Worm (Caenorhabditis elegans) whole organism, late embryonic: Measurements from ENCODE around the gene F22B5.4.

Source experiments
- C08G9.2 ChIP-seq: sonication (generic microtip); optimal IDR thresholded peaks from 2 replicates; lab custom pipeline; 2016; ENCODE audit warnings: mild to moderate bottlenecking, missing genetic modification characterization, moderate library complexity, missing compliant biosample characterization
- C38D4.7 ChIP-seq: fragments of 200-800 bp; sonication (Bioruptor generic); optimal IDR thresholded peaks from 2 replicates; lab custom pipeline; 2018; ENCODE audit warnings: mild to moderate bottlenecking, missing genetic modification characterization, moderate library complexity, missing compliant biosample characterization
- T23F11.4 ChIP-seq: fragments of 200-800 bp; sonication (Bioruptor generic); optimal IDR thresholded peaks from 2 replicates; lab custom pipeline; 2018; ENCODE audit warnings: mild to moderate bottlenecking, missing genetic modification characterization, missing compliant biosample characterization
- Y22D7AL.16 ChIP-seq: sonication (generic microtip); optimal IDR thresholded peaks from 2 replicates; lab custom pipeline; 2016; ENCODE audit warnings: missing genetic modification characterization, missing compliant biosample characterization
- ceh-14 ChIP-seq: sonication (generic microtip); optimal IDR thresholded peaks from 2 replicates; lab custom pipeline; 2016; ENCODE audit warnings: missing genotype, missing genetic modification characterization, missing compliant biosample characterization
- ceh-18 ChIP-seq: sonication (generic microtip); optimal IDR thresholded peaks from 2 replicates; lab custom pipeline; 2016; ENCODE audit warnings: missing genetic modification characterization, missing compliant biosample characterization
- ceh-30 ChIP-seq: fragments of 150-350 bp; optimal IDR thresholded peaks from 2 replicates; lab custom pipeline; 2014; ENCODE audit warnings: missing biosample characterization, missing genetic modification characterization
- ceh-31 ChIP-seq: sonication (generic microtip); optimal IDR thresholded peaks from 2 replicates; lab custom pipeline; 2016; ENCODE audit warnings: missing genetic modification characterization, missing compliant biosample characterization
- ceh-34 ChIP-seq: sonication (generic microtip); optimal IDR thresholded peaks from 2 replicates; lab custom pipeline; 2016; ENCODE audit warnings: mild to moderate bottlenecking, missing genetic modification characterization, missing compliant biosample characterization
- che-1 ChIP-seq: sonication (generic microtip); optimal IDR thresholded peaks from 2 replicates; lab custom pipeline; 2016; ENCODE audit warnings: mild to moderate bottlenecking, missing genetic modification characterization, missing compliant biosample characterization
- dve-1 ChIP-seq: sonication (generic microtip); optimal IDR thresholded peaks from 2 replicates; lab custom pipeline; 2017; ENCODE audit warnings: antibody characterized with exemption, mild to moderate bottlenecking, missing genetic modification characterization, missing compliant biosample characterization
- elt-2 ChIP-seq: sonication (generic microtip); optimal IDR thresholded peaks from 2 replicates; lab custom pipeline; 2016; ENCODE audit warnings: missing genetic modification reagents, missing genetic modification characterization, missing compliant biosample characterization
- elt-4 ChIP-seq: sonication (generic microtip); optimal IDR thresholded peaks from 2 replicates; lab custom pipeline; 2016; ENCODE audit warnings: missing genetic modification characterization, missing compliant biosample characterization
- ets-4 ChIP-seq: sonication (generic microtip); optimal IDR thresholded peaks from 2 replicates; lab custom pipeline; 2016; ENCODE audit warnings: missing genetic modification characterization, missing compliant biosample characterization
- fkh-10 ChIP-seq: fragments of 150-350 bp; optimal IDR thresholded peaks from 2 replicates; lab custom pipeline; 2014; ENCODE audit warnings: missing biosample characterization, missing genetic modification reagents, missing genetic modification characterization
- hlh-13 ChIP-seq: fragments of 200-800 bp; sonication (Bioruptor generic); optimal IDR thresholded peaks from 2 replicates; lab custom pipeline; 2018; ENCODE audit warnings: mild to moderate bottlenecking, missing genetic modification characterization, missing compliant biosample characterization
- hlh-6 ChIP-seq: sonication (generic microtip); optimal IDR thresholded peaks from 2 replicates; lab custom pipeline; 2016; ENCODE audit warnings: missing genotype, missing genetic modification characterization, missing compliant biosample characterization
- hlh-8 ChIP-seq: sonication (generic microtip); optimal IDR thresholded peaks from 2 replicates; lab custom pipeline; 2016; ENCODE audit warnings: missing genotype, missing genetic modification characterization, missing compliant biosample characterization
- lim-6 ChIP-seq: sonication (generic microtip); optimal IDR thresholded peaks from 2 replicates; lab custom pipeline; 2016; ENCODE audit warnings: missing genetic modification characterization, missing compliant biosample characterization
- lin-11 ChIP-seq: fragments of 200-800 bp; sonication (Bioruptor generic); optimal IDR thresholded peaks from 2 replicates; lab custom pipeline; 2018; ENCODE audit warnings: mild to moderate bottlenecking, missing genetic modification characterization, missing compliant biosample characterization
- nfya-1 ChIP-seq: sonication (generic microtip); optimal IDR thresholded peaks from 2 replicates; lab custom pipeline; 2017; ENCODE audit warnings: missing genetic modification characterization, mild to moderate bottlenecking, missing compliant biosample characterization, antibody characterized with exemption, moderate library complexity
- nhr-232 ChIP-seq: sonication (generic microtip); optimal IDR thresholded peaks from 2 replicates; lab custom pipeline; 2016; ENCODE audit warnings: missing genetic modification characterization, missing compliant biosample characterization
- pag-3 ChIP-seq: sonication (generic microtip); optimal IDR thresholded peaks from 2 replicates; lab custom pipeline; 2016; ENCODE audit warnings: missing compliant biosample characterization, missing genetic modification characterization, borderline replicate concordance
- pax-1 ChIP-seq: fragments of 150-350 bp; optimal IDR thresholded peaks from 2 replicates; lab custom pipeline; 2014; ENCODE audit warnings: missing biosample characterization, missing genetic modification characterization
- pha-2 ChIP-seq: sonication (generic microtip); optimal IDR thresholded peaks from 2 replicates; lab custom pipeline; 2017; ENCODE audit warnings: mild to moderate bottlenecking, missing genetic modification characterization, missing compliant biosample characterization
- pros-1 ChIP-seq: fragments of 150-350 bp; optimal IDR thresholded peaks from 2 replicates; lab custom pipeline; 2014; ENCODE audit warnings: missing biosample characterization, missing genetic modification reagents, missing genetic modification characterization
- sdc-2 ChIP-seq: sonication (generic microtip); optimal IDR thresholded peaks from 2 replicates; lab custom pipeline; 2016; ENCODE audit warnings: missing genotype, missing genetic modification characterization, missing compliant biosample characterization
- sox-4 ChIP-seq: sonication (generic microtip); optimal IDR thresholded peaks from 2 replicates; lab custom pipeline; 2017; ENCODE audit warnings: mild to moderate bottlenecking, missing genetic modification characterization, inconsistent platforms, missing compliant biosample characterization
- tbx-2 ChIP-seq: sonication (generic microtip); optimal IDR thresholded peaks from 2 replicates; lab custom pipeline; 2016; ENCODE audit warnings: missing genetic modification characterization, missing compliant biosample characterization
- ttx-3 ChIP-seq: sonication (generic microtip); optimal IDR thresholded peaks from 2 replicates; lab custom pipeline; 2016; ENCODE audit warnings: missing genetic modification reagents, missing genetic modification characterization, missing compliant biosample characterization
- unc-3 ChIP-seq, 2 experiments: fragments of 200-800 bp in 1 of 2; sonication (Bioruptor generic) in 1 of 2; sonication (generic microtip) in 1 of 2; conservative IDR thresholded peaks in 1 of 2; optimal IDR thresholded peaks in 1 of 2; 2 replicates each; pipeline versions ENCODE4 v1.3.6 to Lab custom; 2016 to 2022; ENCODE audit warnings: missing compliant biosample characterization in 2 of 2, missing genetic modification characterization in 2 of 2, missing genetic modification reagents in 1 of 2
- unc-42 ChIP-seq: sonication (generic microtip); optimal IDR thresholded peaks from 2 replicates; lab custom pipeline; 2016; ENCODE audit warnings: missing genotype, missing genetic modification characterization, missing compliant biosample characterization
- unc-55 ChIP-seq: sonication (generic microtip); optimal IDR thresholded peaks from 2 replicates; lab custom pipeline; 2017; ENCODE audit warnings: missing biosample characterization, missing genetic modification reagents, missing genetic modification characterization
- unc-86 ChIP-seq: sonication (generic microtip); optimal IDR thresholded peaks from 2 replicates; lab custom pipeline; 2016; ENCODE audit warnings: missing genetic modification characterization, missing compliant biosample characterization
- zip-5 ChIP-seq: sonication (generic microtip); optimal IDR thresholded peaks from 2 replicates; lab custom pipeline; 2016; ENCODE audit warnings: missing genetic modification characterization, missing compliant biosample characterization
- ztf-16 ChIP-seq: sonication (generic microtip); optimal IDR thresholded peaks from 2 replicates; lab custom pipeline; 2017; ENCODE audit warnings: missing genetic modification characterization, missing compliant biosample characterization

The F22B5.4 gene

ce11 chrII:8442176-8442575, 7.3 kb upstream of the F22B5.4 start:
- TF ChIP-seq ttx-3 (tag; lab: Kevin White, UChicago) (no peak), elt-4 (no peak), unc-42 (tag; lab: Kevin White, UChicago) (no peak), pax-1 (tag; lab: Kevin White, UChicago) (no peak), sox-4 (no peak), ceh-14 (tag; lab: Kevin White, UChicago) (no peak), hlh-13 (no peak), lin-11 (tag; lab: Kevin White, UChicago) (no peak), tbx-2 (tag; lab: Kevin White, UChicago) (peak; percentile 14), ceh-30 (tag; lab: Kevin White, UChicago) (no peak), unc-86 (peak; percentile 14), dve-1 (tag; lab: Kevin White, UChicago) (peak; percentile 35), Y22D7AL.16 (no peak), elt-2 (tag; lab: Kevin White, UChicago) (peak; percentile 25), che-1 (no peak), hlh-6 (no peak), fkh-10 (GFP tag; lab: Kevin White, UChicago) (no peak), zip-5 (tag; lab: Kevin White, UChicago) (no peak), unc-3 (GFP tag; conservative IDR thresholded peaks at IDR 0.05; lab: Robert Waterston, UW) (no peak), unc-3 (tag; optimal IDR thresholded peaks at IDR 0.05; lab: Kevin White, UChicago) (peak; percentile 10), ztf-16 (no peak), hlh-8 (tag; lab: Kevin White, UChicago) (no peak), unc-55 (GFP tag; lab: Kevin White, UChicago) (no peak), T23F11.4 (no peak), ets-4 (tag; lab: Kevin White, UChicago) (no peak), nfya-1 (tag; lab: Kevin White, UChicago) (peak; percentile 28), C08G9.2 (tag; lab: Kevin White, UChicago) (no peak), ceh-31 (tag; lab: Kevin White, UChicago) (no peak), C38D4.7 (GFP tag; lab: Kevin White, UChicago) (no peak), lim-6 (tag; lab: Kevin White, UChicago) (no peak), sdc-2 (tag; lab: Kevin White, UChicago) (no peak)

DNA sequence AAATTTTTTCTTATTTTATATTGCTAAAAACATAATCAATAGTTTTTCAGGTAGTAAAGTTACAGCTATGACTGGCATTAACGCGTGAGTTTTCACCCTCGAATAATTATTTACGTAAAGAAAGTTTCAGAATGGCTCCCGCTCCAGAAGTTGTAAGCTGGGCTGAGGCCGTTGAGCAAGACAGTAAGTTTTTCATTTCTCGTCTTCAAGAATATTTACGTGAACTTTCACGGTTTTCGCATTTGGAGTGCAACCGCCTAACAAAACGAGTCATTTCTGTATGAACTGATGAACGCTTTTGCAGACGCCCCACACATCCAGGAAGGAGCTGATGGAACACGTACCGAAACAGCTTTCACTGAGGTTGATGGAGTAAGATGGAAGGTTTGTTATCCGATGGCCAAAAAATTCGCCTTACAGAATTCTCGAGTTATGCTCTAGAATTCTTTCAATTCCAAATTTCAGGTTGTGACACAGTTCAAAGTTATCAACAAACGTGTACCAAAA, 6.7 kb upstream of the F22B5.4 start, which contains the start of gene eif-3.G:
Gene eif-3.G, plus strand, starts transcription at position 51 of the 507 bp plus-strand sequence.
- TF ChIP-seq elt-2 (tag; lab: Kevin White, UChicago) (no peak), hlh-6 (no peak), elt-4 (no peak), ceh-18 (tag; lab: Kevin White, UChicago) (no peak), che-1 (no peak), ceh-34 (tag; lab: Kevin White, UChicago) (no peak)

DNA sequence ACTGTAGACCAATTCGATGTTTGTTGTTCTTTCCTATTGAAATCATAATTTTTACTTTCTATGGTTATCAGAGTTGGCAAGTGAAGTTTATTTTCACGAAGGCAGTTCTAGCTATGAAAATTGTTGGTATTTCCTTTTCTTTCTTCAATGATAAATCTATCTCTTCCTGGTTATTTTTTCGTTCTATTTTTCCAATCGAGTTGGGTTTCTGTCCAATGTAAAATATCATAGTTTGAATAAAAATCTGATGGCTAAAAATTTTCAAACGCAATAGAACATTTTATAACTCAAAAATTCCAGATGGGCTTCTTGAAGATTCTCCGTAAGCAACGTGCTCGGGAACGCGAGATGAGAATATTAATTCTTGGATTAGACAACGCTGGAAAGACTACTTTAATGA, 5.5 kb upstream of the F22B5.4 start, which contains the start of gene evl-20:
Gene evl-20, plus strand, starts transcription at position 301 of the 400 bp plus-strand sequence.
- TF ChIP-seq sox-4 = no peak
- no peak for TF ChIP-seq pha-2 (tag; lab: Kevin White, UChicago)

ce11 chrII:8446731-8447130, 2.8 kb upstream of the F22B5.4 start, which contains the start of gene cut-3:
cut-3 (minus strand) TSS chrII:8446831.
- TF ChIP-seq pag-3 (tag; lab: Kevin White, UChicago) (no peak), pros-1 (tag; lab: Kevin White, UChicago) (no peak)

DNA sequence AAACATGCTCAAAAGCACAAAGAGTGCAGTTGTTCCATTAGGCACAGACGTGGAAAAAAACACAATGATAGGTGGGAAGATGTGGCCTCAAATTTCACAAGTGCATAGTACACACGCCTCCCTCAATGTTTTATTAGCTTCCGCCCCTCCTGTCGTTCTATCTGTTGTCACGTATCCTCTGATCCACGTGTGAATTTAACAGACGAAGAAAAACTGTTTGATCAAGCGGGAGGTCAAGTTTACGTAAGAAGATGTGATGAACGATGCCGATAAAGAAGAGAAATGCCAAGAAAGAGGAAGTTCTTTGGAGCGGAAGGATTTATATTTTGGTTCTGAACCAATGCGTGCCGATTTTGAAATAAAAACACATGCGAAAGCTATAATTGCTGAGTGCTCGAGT, 1.2 kb downstream of the F22B5.4 start:
- TF ChIP-seq ceh-31 (tag; lab: Kevin White, UChicago) (no peak), ets-4 (tag; lab: Kevin White, UChicago) (no peak), nhr-232 (tag; lab: Kevin White, UChicago) (no peak), unc-86 (no peak)
